Worm (Caenorhabditis elegans): ENCODE measurements around the gene F13E9.16.
A peak's percentile ranks its signal among the peaks of the same experiment; 100 is the strongest.

F13E9.16 gene

ce11 chrIV:10842705-10843364 is 44.4 kb downstream of the F13E9.16 start, which contains the start of gene T11G6.5:
T11G6.5 (minus strand) TSS chrIV:10842755.
- TF ChIP-seq Y22D7AL.16 (tag; optimal IDR thresholded peaks at IDR 0.05) (no peak), nfya-1 (tag; optimal IDR thresholded peaks at IDR 0.05) (peak; percentile 16), ceh-2 (tag; optimal IDR thresholded peaks at IDR 0.05) (no peak)

DNA sequence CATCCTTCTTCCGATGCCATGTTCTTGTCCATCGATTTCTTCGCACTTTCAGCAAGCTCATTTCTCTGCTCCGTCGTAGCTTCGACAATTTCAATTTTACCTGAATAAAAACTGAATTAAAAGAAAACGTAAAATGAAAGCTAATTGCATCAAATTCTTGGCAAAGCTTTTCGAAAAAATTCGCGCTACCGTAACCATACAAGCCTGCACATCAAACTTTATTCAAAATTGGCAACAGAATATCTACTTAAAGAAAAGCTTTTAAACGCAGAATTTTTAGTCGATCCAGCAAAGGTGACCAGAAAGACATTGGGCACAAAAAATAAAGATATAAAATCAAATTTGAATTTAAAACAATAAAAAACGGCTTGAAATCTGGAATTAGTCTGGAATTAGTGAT is 45.0 kb downstream of the F13E9.16 start:
- TF ChIP-seq che-1 (tag; optimal IDR thresholded peaks at IDR 0.05) = no peak
- no peak for TF ChIP-seq ref-2 (tag; optimal IDR thresholded peaks at IDR 0.05)
- TF ChIP-seq ceh-22 (tag; optimal IDR thresholded peaks at IDR 0.05) = no peak
- TF ChIP-seq sox-4 (tag; optimal IDR thresholded peaks at IDR 0.05) = no peak
- no peak for TF ChIP-seq mec-3 (tag; optimal IDR thresholded peaks at IDR 0.05; ENCODE audit: borderline replicate concordance)
- TF ChIP-seq ceh-30 (tag; optimal IDR thresholded peaks at IDR 0.05) = no peak
- no peak for TF ChIP-seq zip-5 (tag; optimal IDR thresholded peaks at IDR 0.05)
- TF ChIP-seq Y22D7AL.16 (tag; optimal IDR thresholded peaks at IDR 0.05) = no peak
- no peak for TF ChIP-seq hlh-15 (tag; optimal IDR thresholded peaks at IDR 0.05)
- no peak for TF ChIP-seq pha-4 (tag; optimal IDR thresholded peaks at IDR 0.05)
- no peak for TF ChIP-seq ceh-19 (GFP tag; optimal IDR thresholded peaks at IDR 0.05)

Measured in whole organism, late embryonic.